Fruit fly (Drosophila melanogaster): ENCODE data around the gene CG8004.

CG8004 gene

dm6 chr3L:19895556-19895995 is 32.7 kb downstream of the CG8004 start (continued):
- TF ChIP-seq CG10431 (GFP tag; optimal IDR thresholded peaks at IDR 0.05) (no peak), CG12769 (tag; optimal IDR thresholded peaks at IDR 0.05) (no peak), CG10321 (GFP tag; IDR thresholded peaks at IDR 0.05) (peak; percentile 97), Fer1 (GFP tag; optimal IDR thresholded peaks at IDR 0.05) (no peak), CG31388 (GFP tag; optimal IDR thresholded peaks at IDR 0.05) (no peak), ci (GFP tag; IDR thresholded peaks at IDR 0.05) (no peak), CG8765 (GFP tag; IDR thresholded peaks at IDR 0.05) (no peak), Hsf (GFP tag; optimal IDR thresholded peaks at IDR 0.05) (no peak), CG11247 (GFP tag; IDR thresholded peaks at IDR 0.05) (no peak), dm (GFP tag; optimal IDR thresholded peaks at IDR 0.05) (no peak), CG15479 (GFP tag; optimal IDR thresholded peaks at IDR 0.05) (peak; percentile 84), sens-2 (GFP tag; IDR thresholded peaks at IDR 0.05) (peak; percentile 88), TFAM (GFP tag; optimal IDR thresholded peaks at IDR 0.05) (no peak), CG9609 (GFP tag; optimal IDR thresholded peaks at IDR 0.05) (no peak), Atf-2 (GFP tag; optimal IDR thresholded peaks at IDR 0.05) (no peak), dati (GFP tag; IDR thresholded peaks at IDR 0.05) (no peak), CG31224 (GFP tag; IDR thresholded peaks at IDR 0.05) (no peak), row (GFP tag; IDR thresholded peaks at IDR 0.05) (no peak; the same call in 2 of the 3 replicates), fru (optimal IDR thresholded peaks at IDR 0.05) (peak; percentile 10), gcm (GFP tag; optimal IDR thresholded peaks at IDR 0.05) (no peak), CG33213 (GFP tag; optimal IDR thresholded peaks at IDR 0.05) (no peak), CG2120 (GFP tag; optimal IDR thresholded peaks at IDR 0.05) (no peak), CG11085 (GFP tag; IDR thresholded peaks at IDR 0.05) (no peak), CG7372 (GFP tag; IDR thresholded peaks at IDR 0.05) (no peak), CG16815 (GFP tag; optimal IDR thresholded peaks at IDR 0.05) (no peak), ap (GFP tag; IDR thresholded peaks at IDR 0.05) (no peak), gt (GFP tag; IDR thresholded peaks at IDR 0.05) (no peak), Ssrp (tag; optimal IDR thresholded peaks at IDR 0.05) (no peak), tin (GFP tag; optimal IDR thresholded peaks at IDR 0.05) (no peak), Med (GFP tag) (peak; percentile 24), CG7271 (tag; optimal IDR thresholded peaks at IDR 0.05) (no peak), sob (GFP tag; IDR thresholded peaks at IDR 0.05) (peak; percentile 32; the same call in 1 of the 2 replicates), CG16779 (GFP tag; IDR thresholded peaks at IDR 0.05) (no peak), Max (GFP tag; optimal IDR thresholded peaks at IDR 0.05) (peak; percentile 7), her (GFP tag; optimal IDR thresholded peaks at IDR 0.05) (peak; percentile 39), CG2116 (GFP tag; optimal IDR thresholded peaks at IDR 0.05) (peak; percentile 11), CG7928 (GFP tag; optimal IDR thresholded peaks at IDR 0.05) (no peak), CG30403 (GFP tag; optimal IDR thresholded peaks at IDR 0.05) (no peak), tna (GFP tag; IDR thresholded peaks at IDR 0.05; ENCODE audit: partially characterized antibody) (no peak), luna (GFP tag; optimal IDR thresholded peaks at IDR 0.05) (no peak), CG3847 (GFP tag; IDR thresholded peaks at IDR 0.05) (0 out of 2 replicates have a peak, but pooled peaks have one; percentile 7), CG2712 (tag; optimal IDR thresholded peaks at IDR 0.05) (no peak), D19A (tag; optimal IDR thresholded peaks at IDR 0.05) (no peak), Hey (tag; optimal IDR thresholded peaks at IDR 0.05) (peak; percentile 37), seq (GFP tag; IDR thresholded peaks at IDR 0.05) (no peak), Xrp1 (GFP tag; IDR thresholded peaks at IDR 0.05) (no peak), ase (GFP tag; IDR thresholded peaks at IDR 0.05) (no peak), CG15514 (GFP tag; optimal IDR thresholded peaks at IDR 0.05) (no peak), CG5245 (GFP tag; optimal IDR thresholded peaks at IDR 0.05) (no peak), sqz (GFP tag; optimal IDR thresholded peaks at IDR 0.05) (no peak), CG9876 (GFP tag; optimal IDR thresholded peaks at IDR 0.05) (no peak), tio (GFP tag; optimal IDR thresholded peaks at IDR 0.05) (no peak), CG18599 (GFP tag; optimal IDR thresholded peaks at IDR 0.05) (no peak)
